Worm (Caenorhabditis elegans) whole organism, L4 larva: Measurements from ENCODE around the gene srh-147.
"Not testable (repeated sequence)": the region's sequence is repeated elsewhere in the genome, so short reads cannot be mapped to it uniquely, and the experiment has no call there.

Experiments
- D1046.2 ChIP-seq: fragments of 200-800 bp; sonication (Bioruptor generic); IDR thresholded peaks from 2 replicates; pipeline ENCODE4 v1.3.6; 2022; ENCODE audit warnings: missing genetic modification characterization, missing compliant biosample characterization
- T20F7.1 ChIP-seq: fragments of 200-800 bp; sonication (Bioruptor generic); optimal IDR thresholded peaks from 2 replicates; lab custom pipeline; 2018; ENCODE audit warnings: mild to moderate bottlenecking, missing genetic modification characterization, missing compliant biosample characterization
- ceh-20 ChIP-seq: fragments of 200-800 bp; sonication (Bioruptor generic); IDR thresholded peaks from 2 replicates; pipeline ENCODE4 v1.3.6; 2022; ENCODE audit warnings: missing genetic modification reagents, missing genetic modification characterization, missing compliant biosample characterization
- ctbp-1 ChIP-seq: fragments of 200-800 bp; sonication (Bioruptor generic); IDR thresholded peaks from 2 replicates; pipeline ENCODE4 v1.3.6; 2022; ENCODE audit warnings: missing genetic modification reagents, missing genetic modification characterization, missing compliant biosample characterization
- daf-12 ChIP-seq: fragments of 150-350 bp; optimal IDR thresholded peaks from 2 replicates; lab custom pipeline; 2014; ENCODE audit warnings: missing biosample characterization, missing genetic modification reagents, missing genetic modification characterization
- daf-16 ChIP-seq, 3 experiments: sonication (generic microtip); optimal IDR thresholded peaks; 2 replicates each; lab custom pipeline; 2016 to 2017; ENCODE audit warnings: missing genetic modification characterization in 3 of 3, missing genetic modification reagents in 3 of 3, mild to moderate bottlenecking in 2 of 3, missing compliant biosample characterization in 2 of 3, missing biosample characterization in 1 of 3, moderate library complexity in 1 of 3
- dmd-6 ChIP-seq: fragments of 200-800 bp; sonication (Bioruptor generic); IDR thresholded peaks from 2 replicates; pipeline ENCODE4 v1.3.6; 2022; ENCODE audit warnings: missing genetic modification reagents, missing genetic modification characterization, missing compliant biosample characterization
- egl-27 ChIP-seq: sonication (generic microtip); optimal IDR thresholded peaks from 3 replicates; lab custom pipeline; 2017; ENCODE audit warnings: missing biosample characterization, missing genetic modification reagents, missing genetic modification characterization
- fkh-10 ChIP-seq: fragments of 150-350 bp; optimal IDR thresholded peaks from 2 replicates; lab custom pipeline; 2014; ENCODE audit warnings: missing biosample characterization, missing genetic modification reagents, missing genetic modification characterization
- lir-3 ChIP-seq: sonication (generic microtip); optimal IDR thresholded peaks from 2 replicates; lab custom pipeline; 2016; ENCODE audit warnings: mild to moderate bottlenecking, missing genetic modification characterization, missing compliant biosample characterization
- mes-2 ChIP-seq: sonication (generic microtip); optimal IDR thresholded peaks from 2 replicates; lab custom pipeline; 2016; ENCODE audit warnings: missing genotype, mild to moderate bottlenecking, missing genetic modification characterization, missing compliant biosample characterization; ENCODE audit not compliant: poor library complexity, severe bottlenecking
- nhr-111 ChIP-seq: fragments of 200-800 bp; sonication (Bioruptor generic); optimal IDR thresholded peaks from 2 replicates; lab custom pipeline; 2018; ENCODE audit warnings: mild to moderate bottlenecking, missing genetic modification characterization, missing compliant biosample characterization
- nhr-41 ChIP-seq: fragments of 200-800 bp; sonication (Bioruptor generic); IDR thresholded peaks from 2 replicates; pipeline ENCODE4 v1.3.6; 2022; ENCODE audit warnings: missing genetic modification reagents, missing genetic modification characterization, missing compliant biosample characterization
- saeg-2 ChIP-seq: fragments of 200-800 bp; sonication (Bioruptor generic); IDR thresholded peaks from 2 replicates; pipeline ENCODE4 v1.3.6; 2022; ENCODE audit warnings: missing genetic modification reagents, missing genetic modification characterization, missing compliant biosample characterization
- set-16 ChIP-seq: fragments of 200-800 bp; sonication (Bioruptor generic); IDR thresholded peaks from 2 replicates; pipeline ENCODE4 v1.3.6; 2022; ENCODE audit warnings: missing genetic modification reagents, missing genetic modification characterization, missing compliant biosample characterization
- snpc-1.2 ChIP-seq: fragments of 200-800 bp; sonication (Bioruptor generic); IDR thresholded peaks from 2 replicates; pipeline ENCODE4 v1.3.6; 2022; ENCODE audit warnings: missing genetic modification reagents, missing genetic modification characterization, missing compliant biosample characterization
- unc-39 ChIP-seq: sonication (generic microtip); optimal IDR thresholded peaks from 2 replicates; lab custom pipeline; 2017; ENCODE audit warnings: missing biosample characterization, missing genetic modification characterization
- unc-62 ChIP-seq, 3 experiments: fragments of 150-350 bp in 1 of 3; sonication (generic microtip); optimal IDR thresholded peaks in 2 of 3; peaks in 1 of 3; 1 replicate in 1 of 3; 2 replicates in 2 of 3; lab custom pipeline; 2014 to 2017; ENCODE audit warnings: missing biosample characterization in 3 of 3, missing genetic modification characterization in 3 of 3, missing genetic modification reagents in 3 of 3, missing genotype in 1 of 3
- zfp-2 ChIP-seq: sonication (generic microtip); optimal IDR thresholded peaks from 2 replicates; lab custom pipeline; 2016; ENCODE audit warnings: mild to moderate bottlenecking, missing genetic modification characterization, missing compliant biosample characterization
- zip-2 ChIP-seq: fragments of 150-350 bp; optimal IDR thresholded peaks from 2 replicates; lab custom pipeline; 2014; ENCODE audit warnings: missing biosample characterization, missing genetic modification characterization
- ztf-11 ChIP-seq: fragments of 150-350 bp; optimal IDR thresholded peaks from 2 replicates; lab custom pipeline; 2014; ENCODE audit warnings: missing biosample characterization, missing genetic modification characterization

Gene srh-147

DNA sequence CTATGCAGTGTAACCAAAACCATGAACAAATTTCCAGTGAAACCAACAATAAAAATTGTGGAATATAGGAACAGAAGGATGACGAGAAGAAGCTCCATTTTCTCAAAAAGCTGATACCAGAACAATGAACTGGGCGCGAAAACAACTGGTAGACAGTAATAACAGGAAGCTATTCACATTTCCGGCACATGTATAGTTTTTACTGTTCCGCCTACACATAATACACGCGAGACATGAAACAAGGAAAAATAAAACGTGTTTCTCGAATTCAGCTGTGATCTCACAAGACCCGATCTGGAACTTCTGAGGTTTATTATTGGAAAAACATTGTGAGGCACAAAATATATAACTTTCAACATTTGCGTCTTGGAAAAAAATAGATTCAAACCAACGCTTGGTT, 40.6 kb downstream of the srh-147 start, which contains the start of gene srsx-36 (continued):
- no peak for TF ChIP-seq lir-3 (tag; lab: Kevin White, UChicago)
- no peak for TF ChIP-seq ceh-20 (GFP tag; lab: Robert Waterston, UW)
- no peak for TF ChIP-seq nhr-41 (GFP tag; lab: Robert Waterston, UW)

DNA sequence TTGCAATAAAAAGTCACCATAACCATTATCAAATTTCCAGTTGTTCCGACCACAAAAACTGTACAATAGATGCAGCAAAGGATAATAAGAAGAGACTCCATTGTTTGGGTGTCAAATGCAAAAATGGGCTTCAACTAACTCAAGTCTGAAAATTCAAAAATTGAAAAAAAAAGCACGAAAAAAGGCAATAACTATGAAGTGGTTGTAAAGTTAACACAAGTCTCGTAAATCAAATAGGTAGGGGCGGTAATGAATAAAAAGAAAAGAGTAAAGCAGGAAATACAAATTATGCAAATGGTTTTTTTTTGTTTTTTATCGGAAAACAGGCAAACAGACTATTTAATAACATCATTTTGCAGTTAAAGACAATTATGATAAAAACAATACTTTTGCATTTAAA, 42.7 kb downstream of the srh-147 start, which contains the start of gene srsx-38:
TSS of gene srsx-38 (minus strand) at position 101 of the 400 bp plus-strand sequence.
- not testable (repeated sequence) for TF ChIP-seq ztf-11 (tag; lab: Kevin White, UChicago); unc-39 (tag; lab: Kevin White, UChicago); D1046.2 (GFP tag; lab: Robert Waterston, UW)
- TF ChIP-seq, all 104 proteins: peak for 0; not testable (repeated sequence) for 104

DNA sequence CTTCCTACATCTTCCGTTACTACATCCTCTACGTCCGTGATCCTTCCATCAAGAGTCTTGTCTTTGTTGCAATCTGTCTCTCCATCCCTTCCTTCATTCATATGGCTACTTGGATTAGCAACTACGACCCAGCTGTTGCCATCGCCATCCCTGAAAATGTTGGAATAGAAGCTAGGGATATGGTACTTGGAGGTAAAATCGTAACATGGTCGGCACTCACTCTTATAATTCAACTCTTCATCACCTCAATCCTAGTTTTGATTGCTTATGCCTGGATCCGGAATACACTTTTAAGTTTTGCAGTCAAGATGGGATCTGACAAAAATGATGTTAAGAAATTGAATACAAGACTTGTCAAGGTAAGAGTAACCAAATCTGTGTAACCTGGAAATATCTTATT, 46.4 kb downstream of the srh-147 start, which contains the start of gene T26E4.18:
TSS of gene T26E4.18 (minus strand) at position 101 of the 400 bp plus-strand sequence.
- TF ChIP-seq saeg-2 (GFP tag; lab: Robert Waterston, UW); ctbp-1 (GFP tag; lab: Robert Waterston, UW); mes-2 (tag; lab: Kevin White, UChicago): not testable (repeated sequence)
- TF ChIP-seq, all 104 proteins: peak for 0; not testable (repeated sequence) for 104

DNA sequence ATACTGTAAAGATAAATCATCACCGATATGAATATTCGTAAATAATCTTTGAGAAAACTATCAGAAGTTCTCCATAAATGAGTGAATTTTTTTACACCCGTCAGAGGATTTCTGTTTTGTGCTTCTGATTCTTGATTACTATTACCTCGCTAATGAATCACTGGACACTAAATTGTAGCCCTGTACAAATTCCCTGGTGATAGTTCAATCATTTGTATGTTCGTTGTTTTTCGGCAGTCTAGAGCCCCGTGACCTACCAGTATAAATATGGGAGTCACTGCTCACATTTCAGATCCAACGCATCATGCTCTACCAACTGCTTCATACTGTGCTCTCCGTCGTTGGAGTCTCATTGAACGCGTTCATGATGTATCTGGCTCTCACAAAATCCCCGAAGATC, 47.0 kb downstream of the srh-147 start, which contains the start of gene srd-27:
TSS of gene srd-27 (plus strand) at position 301 of the 400 bp plus-strand sequence.
- TF ChIP-seq zfp-2 (tag; lab: Kevin White, UChicago); ztf-11 (tag; lab: Kevin White, UChicago); set-16 (GFP tag; lab: Robert Waterston, UW): not testable (repeated sequence)

DNA sequence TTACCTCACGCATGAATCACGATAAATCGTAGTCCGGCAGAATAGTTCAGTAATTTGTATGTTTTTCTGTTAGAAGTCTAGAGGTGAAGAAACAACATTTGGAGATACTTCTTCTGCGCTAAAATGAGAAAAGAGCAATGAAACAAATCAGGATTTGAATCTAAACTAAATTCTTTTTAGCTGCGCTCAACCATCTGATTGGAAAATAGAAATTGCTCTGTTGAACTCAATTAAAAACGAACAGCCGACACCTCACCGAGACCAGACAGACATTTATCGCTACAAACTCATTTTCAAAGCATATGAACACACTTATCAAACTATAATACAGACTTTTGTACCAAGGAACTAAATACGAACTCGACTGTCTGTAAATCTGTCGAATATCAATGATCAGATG, 47.5 kb downstream of the srh-147 start, which contains the start of gene T26E4.9:
TSS of gene T26E4.9 (minus strand) at position 101 of the 400 bp plus-strand sequence.
- TF ChIP-seq nhr-111, T20F7.1, fkh-10 (GFP tag; lab: Kevin White, UChicago): not testable (repeated sequence)
- TF ChIP-seq, all 104 proteins: peak for 0; not testable (repeated sequence) for 104

DNA sequence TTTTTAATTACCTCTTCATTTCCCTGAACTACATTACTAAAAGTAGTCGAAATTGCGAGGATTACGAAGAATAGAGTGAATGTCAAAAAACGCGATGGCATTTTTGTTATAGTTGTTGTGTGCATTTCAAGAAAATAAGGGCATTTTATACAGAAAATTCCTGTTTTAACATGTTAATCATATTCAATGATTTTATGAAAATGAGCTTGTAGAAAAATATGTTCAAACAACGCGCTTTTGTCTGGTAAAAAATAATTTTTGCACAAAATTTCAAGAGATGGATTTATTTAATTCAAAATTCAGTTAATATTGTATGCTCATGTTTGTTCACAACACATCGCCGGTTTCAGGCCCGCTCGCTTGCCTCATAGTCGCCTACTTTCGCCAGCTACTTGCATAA, 52.0 kb downstream of the srh-147 start, which contains the start of gene T26E4.10:
TSS of gene T26E4.10 (minus strand) at position 101 of the 400 bp plus-strand sequence.
- no peak for TF ChIP-seq snpc-1.2 (GFP tag; lab: Robert Waterston, UW)
- TF ChIP-seq daf-12 (tag; lab: Kevin White, UChicago): no peak
- TF ChIP-seq ztf-11 (tag; lab: Kevin White, UChicago): no peak
- no peak for TF ChIP-seq dmd-6
- no peak for TF ChIP-seq zip-2 (tag; lab: Kevin White, UChicago)
- peak in 1 of 2 experiments; percentile 49 for TF ChIP-seq unc-62 (GFP tag; optimal IDR thresholded peaks at IDR 0.05 in 1 of 2; lab: Kevin White, UChicago)
- TF ChIP-seq unc-62 (tag; optimal IDR thresholded peaks at IDR 0.05; lab: Kevin White, UChicago): no peak
- TF ChIP-seq daf-16 (GFP tag; optimal IDR thresholded peaks at IDR 0.05; lab: Kevin White, UChicago): no peak
- no peak for TF ChIP-seq daf-16 (tag; optimal IDR thresholded peaks at IDR 0.05; lab: Kevin White, UChicago)
- no peak for TF ChIP-seq egl-27
